Fruit fly (Drosophila melanogaster) whole organism, wandering third instar larva: Measurements from ENCODE around the gene CG14440.

ENCODE experiments used
- Abd-B ChIP-seq: fragments of >200 bp; optimal IDR thresholded peaks from 2 replicates; lab custom pipeline; 2017; ENCODE audit warnings: missing biosample characterization, missing genetic modification characterization
- Dif ChIP-seq: fragments of 200-275, 200-300 bp; sonication (Bioruptor generic); optimal IDR thresholded peaks from 2 replicates; lab custom pipeline; 2018; ENCODE audit warnings: missing biosample characterization, missing genetic modification characterization; ENCODE audit not compliant: partially characterized antibody
- Hnf4 ChIP-seq: fragments of 200-800 bp; sonication (Bioruptor generic); optimal IDR thresholded peaks from 2 replicates; lab custom pipeline; 2016; ENCODE audit warnings: missing biosample characterization, mild to moderate bottlenecking, missing genetic modification characterization
- Sp1 ChIP-seq: fragments of 200-800 bp; sonication (Bioruptor generic); optimal IDR thresholded peaks from 3 replicates; lab custom pipeline; 2019; ENCODE audit warnings: missing biosample characterization, mild to moderate bottlenecking, missing genetic modification characterization, moderate library complexity
- ey ChIP-seq: fragments of 200-800 bp; sonication (Bioruptor generic); optimal IDR thresholded peaks from 2 replicates; lab custom pipeline; 2016; ENCODE audit warnings: missing biosample characterization, missing genetic modification characterization
- usp ChIP-seq: fragments of >200 bp; optimal IDR thresholded peaks from 2 replicates; lab custom pipeline; 2017; ENCODE audit warnings: missing biosample characterization, missing genetic modification characterization
- woc ChIP-seq: sonication (Bioruptor generic); optimal IDR thresholded peaks from 2 replicates; lab custom pipeline; 2016; ENCODE audit warnings: missing biosample characterization, mild to moderate bottlenecking, missing genetic modification characterization

DNA sequence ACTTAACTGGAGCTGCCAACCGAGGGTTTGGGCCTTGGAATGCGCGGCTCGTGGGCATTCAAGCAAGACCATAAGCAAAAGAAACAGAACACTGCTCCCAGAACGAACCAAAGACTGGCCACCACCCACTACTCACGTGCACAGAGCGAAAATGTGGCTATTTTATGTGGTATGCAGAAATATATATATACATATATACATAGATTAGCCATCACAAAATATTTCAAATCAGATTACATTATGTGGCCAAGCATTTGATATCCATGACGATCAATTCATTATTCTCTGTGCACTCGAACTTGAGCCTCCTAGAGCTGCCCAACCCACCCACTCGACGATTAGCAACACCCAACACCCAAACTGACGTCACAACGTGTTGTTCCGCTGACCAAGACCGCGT, 47.2 kb upstream of the CG14440 start:
- TF ChIP-seq Sp1 (GFP tag; lab: Kevin White, UChicago) (no peak), Dif (no peak), ey (GFP tag; lab: Kevin White, UChicago) (peak; percentile 8), Abd-B (no peak), Hnf4 (GFP tag; lab: Kevin White, UChicago) (no peak), woc (no peak), usp (no peak)
